Fruit fly (Drosophila melanogaster) whole organism, prepupa: ENCODE data around the gene CG31465.

Source experiments
- Blimp-1 ChIP-seq: fragments of 200-800 bp; sonication (Bioruptor generic); optimal IDR thresholded peaks from 3 replicates; lab custom pipeline; 2017; ENCODE audit warnings: missing biosample characterization, missing genetic modification characterization, mild to moderate bottlenecking, moderate library complexity, missing genetic modification reagents
- CG10631 ChIP-seq: fragments of 200-800 bp; sonication (Bioruptor generic); optimal IDR thresholded peaks from 2 replicates; lab custom pipeline; 2016; ENCODE audit warnings: missing biosample characterization, missing genetic modification characterization
- CG10669 ChIP-seq: fragments of 200-800 bp; sonication (Bioruptor generic); optimal IDR thresholded peaks from 3 replicates; lab custom pipeline; 2018; ENCODE audit warnings: missing biosample characterization, mild to moderate bottlenecking, missing genetic modification characterization, moderate library complexity
- CG11762 ChIP-seq: fragments of 200-800 bp; sonication (Bioruptor generic); optimal IDR thresholded peaks from 3 replicates; lab custom pipeline; 2016; ENCODE audit warnings: missing biosample characterization, missing genetic modification characterization; ENCODE audit not compliant: insufficient read depth
- CG15336 ChIP-seq: fragments of 200-800 bp; sonication (Bioruptor generic); IDR thresholded peaks from 2 replicates; pipeline ENCODE4 v1.3.6; 2022; ENCODE audit warnings: missing biosample characterization, missing genetic modification characterization
- CG1621 ChIP-seq: fragments of 200-800 bp; sonication (Bioruptor generic); optimal IDR thresholded peaks from 3 replicates; lab custom pipeline; 2018; ENCODE audit warnings: missing biosample characterization, mild to moderate bottlenecking, missing genetic modification characterization
- CG16779 ChIP-seq: fragments of 200-800 bp; sonication (Bioruptor generic); optimal IDR thresholded peaks from 3 replicates; lab custom pipeline; 2017; ENCODE audit warnings: missing biosample characterization, mild to moderate bottlenecking, missing genetic modification characterization
- CG3032 ChIP-seq: fragments of 200-800 bp; optimal IDR thresholded peaks from 2 replicates; lab custom pipeline; 2019; ENCODE audit warnings: missing biosample characterization, mild to moderate bottlenecking, missing genetic modification characterization, moderate library complexity
- CG31627 ChIP-seq: fragments of 200-800 bp; sonication (Bioruptor generic); optimal IDR thresholded peaks from 3 replicates; lab custom pipeline; 2016; ENCODE audit warnings: missing biosample characterization, missing genetic modification characterization
- CG32006 ChIP-seq: fragments of 200-800 bp; sonication (Bioruptor generic); optimal IDR thresholded peaks from 3 replicates; lab custom pipeline; 2017; ENCODE audit warnings: missing biosample characterization, mild to moderate bottlenecking, missing genetic modification characterization
- CG34406 ChIP-seq: fragments of 200-800 bp; sonication (Bioruptor generic); optimal IDR thresholded peaks from 3 replicates; lab custom pipeline; 2016; ENCODE audit warnings: missing biosample characterization, missing genetic modification characterization
- CG3919 ChIP-seq: fragments of 200-800 bp; sonication (Bioruptor generic); optimal IDR thresholded peaks from 3 replicates; lab custom pipeline; 2016; ENCODE audit warnings: missing biosample characterization, missing genetic modification characterization
- CG6163 ChIP-seq: fragments of 200-800 bp; sonication (Bioruptor generic); IDR thresholded peaks from 3 replicates; pipeline ENCODE4 v1.3.6; 2022; ENCODE audit warnings: missing biosample characterization, missing genetic modification characterization
- CG6276 ChIP-seq: fragments of 200-800 bp; sonication (Bioruptor generic); optimal IDR thresholded peaks from 2 replicates; lab custom pipeline; 2017; ENCODE audit warnings: missing biosample characterization, mild to moderate bottlenecking, missing genetic modification characterization
- CG6792 ChIP-seq: fragments of 200-800 bp; sonication (Bioruptor generic); optimal IDR thresholded peaks from 3 replicates; lab custom pipeline; 2016; ENCODE audit warnings: missing biosample characterization, missing genetic modification characterization
- CG6808 ChIP-seq: fragments of 200-800 bp; sonication (Bioruptor generic); optimal IDR thresholded peaks from 3 replicates; lab custom pipeline; 2017; ENCODE audit warnings: missing biosample characterization, missing genetic modification characterization, mild to moderate bottlenecking, moderate library complexity, missing genetic modification reagents
- CG6854 ChIP-seq: fragments of 200-800 bp; sonication (Bioruptor generic); optimal IDR thresholded peaks from 2 replicates; lab custom pipeline; 2017; ENCODE audit warnings: missing biosample characterization, mild to moderate bottlenecking, missing genetic modification characterization
- CG7368 ChIP-seq: fragments of 200-800 bp; sonication (Bioruptor generic); optimal IDR thresholded peaks from 3 replicates; lab custom pipeline; 2016; ENCODE audit warnings: missing biosample characterization, missing genetic modification characterization
- CG8119 ChIP-seq: fragments of 200-800 bp; sonication (Bioruptor generic); IDR thresholded peaks from 3 replicates; pipeline ENCODE4 v1.3.6; 2022; ENCODE audit warnings: missing biosample characterization, missing genetic modification characterization
- CG8319 ChIP-seq: fragments of 200-800 bp; sonication (Bioruptor generic); optimal IDR thresholded peaks from 3 replicates; lab custom pipeline; 2016; ENCODE audit warnings: missing biosample characterization, missing genetic modification characterization
- CG9139 ChIP-seq: fragments of 200-800 bp; sonication (Bioruptor generic); optimal IDR thresholded peaks from 3 replicates; lab custom pipeline; 2017; ENCODE audit warnings: missing biosample characterization, mild to moderate bottlenecking, missing genetic modification characterization
- Eip75B ChIP-seq: fragments of 200-800 bp; sonication (Bioruptor generic); optimal IDR thresholded peaks from 3 replicates; lab custom pipeline; 2016; ENCODE audit warnings: missing biosample characterization, missing genetic modification characterization
- Eip93F ChIP-seq: fragments of 200-800 bp; sonication (Bioruptor generic); optimal IDR thresholded peaks from 2 replicates; lab custom pipeline; 2016; ENCODE audit warnings: missing biosample characterization, mild to moderate bottlenecking, missing genetic modification characterization
- Ets21C ChIP-seq: fragments of 200-800 bp; sonication (Bioruptor generic); optimal IDR thresholded peaks from 3 replicates; lab custom pipeline; 2016; ENCODE audit warnings: missing biosample characterization, missing genetic modification characterization
- Hr38 ChIP-seq: sonication (Bioruptor generic); optimal IDR thresholded peaks from 2 replicates; lab custom pipeline; 2016; ENCODE audit warnings: missing biosample characterization, missing genetic modification characterization
- Hr39 ChIP-seq: fragments of 200-800 bp; sonication (Bioruptor generic); optimal IDR thresholded peaks from 2 replicates; lab custom pipeline; 2016; ENCODE audit warnings: missing biosample characterization, missing genetic modification characterization
- Hr4 ChIP-seq: fragments of 200-800 bp; sonication (Bioruptor generic); optimal IDR thresholded peaks from 3 replicates; lab custom pipeline; 2016; ENCODE audit warnings: missing biosample characterization, missing genetic modification characterization
- Lpt ChIP-seq: fragments of 200-800 bp; sonication (Bioruptor generic); optimal IDR thresholded peaks from 3 replicates; lab custom pipeline; 2016; ENCODE audit warnings: missing biosample characterization, missing genetic modification characterization
- Met ChIP-seq: fragments of 200-800 bp; sonication (Bioruptor generic); optimal IDR thresholded peaks from 3 replicates; lab custom pipeline; 2016; ENCODE audit warnings: missing biosample characterization, missing genetic modification characterization
- Smox ChIP-seq: fragments of 200-800 bp; sonication (Bioruptor generic); optimal IDR thresholded peaks from 3 replicates; lab custom pipeline; 2016; ENCODE audit warnings: missing biosample characterization, missing genetic modification characterization
- Sox14 ChIP-seq: fragments of 200-800 bp; sonication (Bioruptor generic); optimal IDR thresholded peaks from 3 replicates; lab custom pipeline; 2016; ENCODE audit warnings: missing biosample characterization, missing genetic modification characterization
- Sox15 ChIP-seq: fragments of 200-800 bp; sonication (Bioruptor generic); optimal IDR thresholded peaks from 3 replicates; lab custom pipeline; 2016; ENCODE audit warnings: missing biosample characterization, missing genetic modification characterization
- achi ChIP-seq: fragments of 200-800 bp; sonication (Bioruptor generic); optimal IDR thresholded peaks from 3 replicates; lab custom pipeline; 2016; ENCODE audit warnings: missing biosample characterization, missing genetic modification characterization
- acj6 ChIP-seq: fragments of 200-800 bp; sonication (Bioruptor generic); optimal IDR thresholded peaks from 3 replicates; lab custom pipeline; 2016; ENCODE audit warnings: missing biosample characterization, missing genetic modification characterization
- cyc ChIP-seq: fragments of 200-800 bp; sonication (Bioruptor generic); optimal IDR thresholded peaks from 3 replicates; lab custom pipeline; 2016; ENCODE audit warnings: missing biosample characterization, missing genetic modification characterization
- dac ChIP-seq: fragments of 200-800 bp; sonication (Bioruptor generic); optimal IDR thresholded peaks from 2 replicates; lab custom pipeline; 2017; ENCODE audit warnings: missing biosample characterization, mild to moderate bottlenecking, missing genetic modification characterization
- dsx ChIP-seq: fragments of 200-800 bp; optimal IDR thresholded peaks from 3 replicates; lab custom pipeline; 2019; ENCODE audit warnings: missing biosample characterization, mild to moderate bottlenecking, missing genetic modification characterization, moderate library complexity; ENCODE audit not compliant: poor library complexity, severe bottlenecking
- eg ChIP-seq: fragments of 200-800 bp; sonication (Bioruptor generic); IDR thresholded peaks from 3 replicates; pipeline ENCODE4 v1.3.6; 2022; ENCODE audit warnings: missing biosample characterization, missing genetic modification characterization
- esn ChIP-seq: fragments of 200-800 bp; sonication (Bioruptor generic); optimal IDR thresholded peaks from 2 replicates; lab custom pipeline; 2016; ENCODE audit warnings: missing biosample characterization, mild to moderate bottlenecking, missing genetic modification characterization, moderate library complexity
- fd85E ChIP-seq: fragments of 200-800 bp; sonication (Bioruptor generic); optimal IDR thresholded peaks from 3 replicates; lab custom pipeline; 2016; ENCODE audit warnings: missing biosample characterization, missing genetic modification characterization
- fkh ChIP-seq: fragments of 200-800 bp; sonication (Bioruptor generic); optimal IDR thresholded peaks from 3 replicates; lab custom pipeline; 2017; ENCODE audit warnings: missing biosample characterization, mild to moderate bottlenecking, missing genetic modification characterization, moderate library complexity
- pdm3 ChIP-seq: fragments of 200-800 bp; sonication (Bioruptor generic); optimal IDR thresholded peaks from 3 replicates; lab custom pipeline; 2016; ENCODE audit warnings: missing biosample characterization, missing genetic modification characterization
- svp ChIP-seq: fragments of 200-800 bp; sonication (Bioruptor generic); peaks from one replicate; lab custom pipeline; 2016; ENCODE audit warnings: missing biosample characterization, missing genetic modification characterization
- topi ChIP-seq: fragments of 200-800 bp; sonication (Bioruptor generic); optimal IDR thresholded peaks from 3 replicates; lab custom pipeline; 2016; ENCODE audit warnings: missing biosample characterization, missing genetic modification characterization
- vri ChIP-seq: fragments of 200-800 bp; sonication (Bioruptor generic); optimal IDR thresholded peaks from 3 replicates; lab custom pipeline; 2016; ENCODE audit warnings: missing biosample characterization, mild to moderate bottlenecking, missing genetic modification characterization

The CG31465 gene

DNA sequence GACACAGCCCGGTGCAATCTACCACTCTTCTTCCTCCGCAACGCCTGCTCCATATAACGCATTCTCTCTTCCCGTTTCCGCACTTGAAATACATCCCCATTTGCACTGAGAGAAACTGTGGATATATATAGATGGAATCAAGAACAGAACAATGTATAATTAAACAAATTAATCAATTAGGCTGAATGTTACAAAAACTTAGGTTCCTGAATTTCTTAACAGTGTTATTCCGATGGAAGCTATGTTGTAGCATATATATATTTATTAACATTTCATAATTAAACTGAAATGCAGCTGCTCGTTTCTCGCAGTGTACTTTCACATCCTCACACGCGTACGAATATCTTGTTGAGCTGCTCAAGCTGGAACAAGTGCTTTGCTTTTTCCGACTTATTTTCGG is 21.1 kb upstream of the CG31465 start (continued):
- peak; percentile 90 for TF ChIP-seq CG15336
- peak; percentile 93 for TF ChIP-seq pdm3 (GFP tag; lab: Kevin White, UChicago)
- peak; percentile 78 for TF ChIP-seq dac (GFP tag; lab: Kevin White, UChicago)
- peak; percentile 81 for TF ChIP-seq CG7368
- peak; percentile 73 for TF ChIP-seq Lpt (GFP tag; lab: Kevin White, UChicago)
- TF ChIP-seq CG16779 (tag; lab: Kevin White, UChicago): peak; percentile 76
- peak; percentile 89 for TF ChIP-seq CG8119
- TF ChIP-seq Sox14 (GFP tag; lab: Kevin White, UChicago): peak; percentile 93
- peak; percentile 79 for TF ChIP-seq eg (GFP tag; lab: Robert Waterston, UW)
- peak; percentile 93 for TF ChIP-seq Eip93F (GFP tag; lab: Kevin White, UChicago)
- peak; percentile 96 for TF ChIP-seq Eip75B (GFP tag; lab: Kevin White, UChicago)
- peak; percentile 77 for TF ChIP-seq CG1621 (tag; lab: Kevin White, UChicago)
- peak; percentile 71 for TF ChIP-seq CG6808
- peak; percentile 94 for TF ChIP-seq CG32006 (GFP tag; lab: Kevin White, UChicago)
- peak; percentile 97 for TF ChIP-seq Met (GFP tag; lab: Kevin White, UChicago)
- TF ChIP-seq CG3919 (GFP tag; lab: Kevin White, UChicago): peak; percentile 88
- peak; percentile 96 for TF ChIP-seq Hr39
- TF ChIP-seq svp: peak; percentile 99
- peak; percentile 94 for TF ChIP-seq topi (GFP tag; lab: Kevin White, UChicago)
- peak; percentile 92 for TF ChIP-seq acj6 (GFP tag; lab: Kevin White, UChicago)
- TF ChIP-seq dsx: peak; percentile 85
- peak; percentile 91 for TF ChIP-seq vri (GFP tag; lab: Kevin White, UChicago)
- TF ChIP-seq CG6276 (GFP tag; lab: Kevin White, UChicago): peak; percentile 78
- TF ChIP-seq Blimp-1 (GFP tag; lab: Kevin White, UChicago): peak; percentile 80
- TF ChIP-seq esn (GFP tag; lab: Kevin White, UChicago): peak; percentile 98
- TF ChIP-seq CG11762 (GFP tag; lab: Kevin White, UChicago): peak; percentile 68
- TF ChIP-seq cyc (GFP tag; lab: Kevin White, UChicago): peak; percentile 93
- peak; percentile 63 for TF ChIP-seq CG9139 (GFP tag; lab: Kevin White, UChicago)
- peak; percentile 75 for TF ChIP-seq CG10669 (GFP tag; lab: Kevin White, UChicago)
- TF ChIP-seq fkh (GFP tag; lab: Kevin White, UChicago): no peak
- TF ChIP-seq Sox15 (GFP tag; lab: Kevin White, UChicago): peak; percentile 87

- TF ChIP-seq Hr38 (GFP tag; lab: Kevin White, UChicago) (no peak), Blimp-1 (GFP tag; lab: Kevin White, UChicago) (no peak), Ets21C (GFP tag; lab: Kevin White, UChicago) (peak; percentile 3), Hr4 (GFP tag; lab: Kevin White, UChicago) (peak; percentile 96), CG3919 (GFP tag; lab: Kevin White, UChicago) (peak; percentile 51), esn (GFP tag; lab: Kevin White, UChicago) (peak; percentile 31), CG32006 (GFP tag; lab: Kevin White, UChicago) (peak; percentile 97), vri (GFP tag; lab: Kevin White, UChicago) (no peak), CG10669 (GFP tag; lab: Kevin White, UChicago) (no peak), CG8319 (GFP tag; lab: Kevin White, UChicago) (peak; percentile 63), Smox (GFP tag; lab: Kevin White, UChicago) (peak; percentile 13), fd85E (GFP tag; lab: Kevin White, UChicago) (no peak), CG11762 (GFP tag; lab: Kevin White, UChicago) (peak; percentile 46), cyc (GFP tag; lab: Kevin White, UChicago) (no peak), Eip75B (GFP tag; lab: Kevin White, UChicago) (peak; percentile 63), CG16779 (tag; lab: Kevin White, UChicago) (peak; percentile 61), CG34406 (peak; percentile 13), Met (GFP tag; lab: Kevin White, UChicago) (peak; percentile 29), CG3032 (tag; lab: Kevin White, UChicago) (no peak), dsx (no peak), CG31627 (no peak), CG10631 (peak; percentile 54), CG6854 (GFP tag; lab: Kevin White, UChicago) (no peak), CG7368 (peak; percentile 32), Hr39 (no peak), achi (peak; percentile 69), Lpt (GFP tag; lab: Kevin White, UChicago) (peak; percentile 88), CG9139 (GFP tag; lab: Kevin White, UChicago) (no peak), CG1621 (tag; lab: Kevin White, UChicago) (no peak), CG8119 (peak; percentile 96), CG6792 (GFP tag; lab: Kevin White, UChicago) (peak; percentile 50), Sox15 (GFP tag; lab: Kevin White, UChicago) (no peak), CG6276 (GFP tag; lab: Kevin White, UChicago) (peak; percentile 93), CG15336 (peak; percentile 97), CG6163 (GFP tag; lab: Robert Waterston, UW) (peak; percentile 88)
Measured at dm6 chr3R:21862137-21862850, 18.3 kb upstream of the CG31465 start.
